Worm (Caenorhabditis elegans) whole organism, L2 larva: Measurements from ENCODE around the gene nex-4.

Experiments used
- ama-1 ChIP-seq: fragments of 150-350 bp; optimal IDR thresholded peaks from 2 replicates; lab custom pipeline; 2018; ENCODE audit warnings: inconsistent platforms
- mdl-1 ChIP-seq, 2 experiments: fragments of 150-350 bp in 1 of 2; sonication (generic microtip) in 1 of 2; optimal IDR thresholded peaks; 2 replicates each; lab custom pipeline; 2017; ENCODE audit warnings: missing biosample characterization in 2 of 2, missing genetic modification characterization in 2 of 2
- nhr-12 ChIP-seq: fragments of 150-350 bp; optimal IDR thresholded peaks from 2 replicates; lab custom pipeline; 2014; ENCODE audit warnings: missing biosample characterization, missing genetic modification characterization
- skn-1 ChIP-seq: sonication (generic microtip); optimal IDR thresholded peaks from 2 replicates; lab custom pipeline; 2017; ENCODE audit warnings: missing biosample characterization, missing genetic modification characterization
- ztf-4 ChIP-seq: fragments of 150-350 bp; optimal IDR thresholded peaks from 2 replicates; lab custom pipeline; 2014; ENCODE audit warnings: missing biosample characterization, missing genetic modification characterization

DNA sequence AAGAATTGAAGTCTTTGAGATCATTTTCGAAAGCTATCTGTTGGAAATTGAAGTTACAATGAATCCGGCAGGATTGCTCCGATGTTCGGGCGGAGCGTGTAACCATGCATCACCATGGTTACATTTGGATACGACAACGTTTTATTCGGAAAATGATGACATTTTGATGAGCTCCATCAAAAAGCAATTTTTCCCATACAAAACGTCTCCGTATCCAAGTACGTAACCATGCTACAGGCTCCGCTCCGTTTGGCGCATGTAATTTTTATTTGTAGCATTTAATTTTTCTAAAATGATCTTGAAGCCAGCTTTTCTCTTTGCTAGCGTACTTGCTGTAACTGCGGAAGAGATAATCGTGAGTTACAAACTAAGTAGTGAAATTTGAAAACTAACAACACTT is 8.7 kb upstream of the nex-4 start, which contains the start of the genes cwp-2 and cwp-3:
- TF ChIP-seq ama-1, result no peak
- TF ChIP-seq mdl-1 (tag; optimal IDR thresholded peaks at IDR 0.05; lab: Kevin White, UChicago), result no peak
- TF ChIP-seq ztf-4 (tag; lab: Kevin White, UChicago), result no peak
- no peak for TF ChIP-seq nhr-12 (tag; lab: Kevin White, UChicago)
- TF ChIP-seq skn-1 (tag; lab: Kevin White, UChicago), result no peak
